Worm (Caenorhabditis elegans): Measurements from ENCODE around the gene F58D2.2.

Gene F58D2.2

ce11 chrIV:13180723-13181122, 8.8 kb upstream of the F58D2.2 start, which contains the start of gene F58D2.3:
Gene F58D2.3, minus strand, starts transcription at chrIV:13180823.
- TF ChIP-seq tab-1 (GFP tag; IDR thresholded peaks at IDR 0.05), result no peak

DNA sequence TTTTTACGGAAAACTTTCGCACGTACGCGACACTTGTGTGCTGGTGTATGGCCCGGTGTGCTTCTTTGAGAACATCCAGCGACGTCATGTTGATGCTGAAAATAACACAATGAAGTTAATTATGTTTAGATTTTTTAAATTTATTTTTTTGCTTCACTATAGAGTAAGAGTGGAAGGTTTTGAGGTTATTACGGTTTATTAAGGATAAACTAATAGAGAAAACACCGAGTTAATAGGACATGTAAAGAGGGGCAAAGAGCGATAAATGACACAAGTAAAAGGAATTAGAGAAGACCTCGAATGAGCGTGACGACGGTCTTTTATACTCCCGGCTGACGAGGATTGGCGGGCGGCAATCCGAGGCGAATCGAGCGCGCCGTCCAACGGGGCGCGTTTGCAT, 608 bp upstream of the F58D2.2 start, which contains the start of gene F58D2.4:
F58D2.4 (minus strand) TSS at position 101 of the 400 bp plus-strand sequence.
- TF ChIP-seq med-1 (GFP tag; optimal IDR thresholded peaks at IDR 0.05; ENCODE audit: insufficient read depth), result no peak
- TF ChIP-seq ztf-29 (GFP tag; IDR thresholded peaks at IDR 0.05), result no peak
- TF ChIP-seq cog-1 (tag; optimal IDR thresholded peaks at IDR 0.05), result no peak
- TF ChIP-seq ref-1 (GFP tag; conservative IDR thresholded peaks at IDR 0.05), result no peak
- TF ChIP-seq flt-1 (GFP tag; IDR thresholded peaks at IDR 0.05), result no peak
- TF ChIP-seq klf-2 (GFP tag; conservative IDR thresholded peaks at IDR 0.05), result no peak
- TF ChIP-seq T22C8.4 (GFP tag; IDR thresholded peaks at IDR 0.05), result no peak
- no peak for TF ChIP-seq ztf-23 (GFP tag; IDR thresholded peaks at IDR 0.05)
- no peak for TF ChIP-seq tab-1 (GFP tag; IDR thresholded peaks at IDR 0.05)

DNA sequence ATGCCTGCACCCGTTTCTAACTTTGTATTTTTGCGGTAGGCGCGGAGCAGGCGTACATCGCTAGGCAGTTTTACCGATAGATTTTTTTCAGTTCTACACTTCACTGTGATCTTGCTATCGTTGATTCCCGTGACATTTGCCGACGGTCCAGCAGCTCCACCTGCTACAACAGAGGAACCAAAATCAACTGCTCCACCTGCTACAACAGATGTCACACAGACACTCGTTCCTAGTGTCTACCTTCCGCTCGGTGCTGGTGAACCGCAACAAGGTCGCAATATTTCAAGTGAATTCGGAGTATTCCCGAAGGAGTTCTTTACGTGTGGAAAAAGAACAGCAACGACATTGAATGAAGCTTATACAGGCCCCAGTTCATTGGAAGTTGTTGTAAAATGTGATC, 508 bp downstream of the F58D2.2 start:
- no peak for TF ChIP-seq cog-1 (tag; optimal IDR thresholded peaks at IDR 0.05)
- TF ChIP-seq tab-1 (GFP tag; IDR thresholded peaks at IDR 0.05), result no peak
- no peak for TF ChIP-seq klf-2 (GFP tag; conservative IDR thresholded peaks at IDR 0.05)
- no peak for TF ChIP-seq ztf-29 (GFP tag; IDR thresholded peaks at IDR 0.05)
- no peak for TF ChIP-seq T22C8.4 (GFP tag; IDR thresholded peaks at IDR 0.05)
- TF ChIP-seq med-1 (GFP tag; optimal IDR thresholded peaks at IDR 0.05; ENCODE audit: insufficient read depth), result no peak
- TF ChIP-seq flt-1 (GFP tag; IDR thresholded peaks at IDR 0.05), result no peak
- TF ChIP-seq ztf-23 (GFP tag; IDR thresholded peaks at IDR 0.05), result no peak
- no peak for TF ChIP-seq ref-1 (GFP tag; conservative IDR thresholded peaks at IDR 0.05)

- TF ChIP-seq ztf-23 (GFP tag; IDR thresholded peaks at IDR 0.05) (no peak), klf-2 (GFP tag; conservative IDR thresholded peaks at IDR 0.05) (no peak), T22C8.4 (GFP tag; IDR thresholded peaks at IDR 0.05) (no peak), tab-1 (GFP tag; IDR thresholded peaks at IDR 0.05) (no peak)
Measured at ce11 chrIV:13193239-13193638, 3.7 kb downstream of the F58D2.2 start, which contains the start of gene F58D2.5. Gene F58D2.5, minus strand, starts transcription at chrIV:13193339.

DNA sequence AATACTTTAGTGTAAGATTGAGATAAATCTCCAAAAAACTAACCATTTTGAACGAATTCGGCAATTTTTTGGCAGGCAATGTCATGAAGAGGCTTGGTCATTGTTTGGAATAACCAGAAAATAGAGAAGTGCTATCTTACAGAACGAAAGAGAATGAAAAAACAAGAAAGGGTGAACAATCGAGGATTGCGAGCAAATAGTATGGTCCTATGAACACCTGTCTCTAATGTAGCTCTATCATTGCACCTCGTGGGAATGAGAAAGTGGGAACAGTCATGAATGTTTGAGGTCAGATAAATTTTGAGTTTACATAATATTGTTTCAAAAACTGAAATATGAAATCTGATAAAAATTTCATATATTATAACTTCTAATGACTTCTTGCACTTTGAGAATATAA, 7.7 kb downstream of the F58D2.2 start, which contains the start of gene C48D1.1:
C48D1.1 (minus strand) TSS at position 101 of the 400 bp plus-strand sequence.
- no peak for TF ChIP-seq klf-2 (GFP tag; conservative IDR thresholded peaks at IDR 0.05)
- TF ChIP-seq ztf-29 (GFP tag; IDR thresholded peaks at IDR 0.05), result no peak
- TF ChIP-seq tab-1 (GFP tag; IDR thresholded peaks at IDR 0.05), result no peak
- no peak for TF ChIP-seq cog-1 (tag; optimal IDR thresholded peaks at IDR 0.05)
- TF ChIP-seq med-1 (GFP tag; optimal IDR thresholded peaks at IDR 0.05; ENCODE audit: insufficient read depth), result no peak
- TF ChIP-seq T22C8.4 (GFP tag; IDR thresholded peaks at IDR 0.05), result no peak
- TF ChIP-seq ref-1 (GFP tag; conservative IDR thresholded peaks at IDR 0.05), result no peak
- no peak for TF ChIP-seq flt-1 (GFP tag; IDR thresholded peaks at IDR 0.05)
- no peak for TF ChIP-seq ztf-23 (GFP tag; IDR thresholded peaks at IDR 0.05)

DNA sequence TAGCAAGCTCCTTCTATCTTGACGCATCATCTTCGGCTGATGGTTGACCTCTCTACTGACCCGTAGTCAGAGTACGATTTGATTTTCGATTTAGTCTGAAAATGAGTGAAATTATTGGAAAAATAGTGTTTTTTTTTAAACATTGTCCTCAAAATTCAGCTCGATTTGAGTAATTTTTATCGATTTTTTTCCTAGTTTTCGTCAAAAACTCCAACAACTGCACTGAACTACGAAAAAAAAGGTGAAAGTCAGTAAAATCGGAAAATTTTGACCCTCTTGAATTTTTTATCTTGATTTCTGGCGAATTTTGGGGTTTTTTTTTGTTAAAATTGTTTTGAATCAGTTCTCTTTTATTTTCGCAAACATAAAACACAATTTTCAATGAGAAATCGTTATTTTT, 14.5 kb downstream of the F58D2.2 start, which contains the start of gene ced-3:
ced-3 (minus strand) TSS at position 101 of the 400 bp plus-strand sequence.
- TF ChIP-seq ref-1 (GFP tag; conservative IDR thresholded peaks at IDR 0.05) (no peak), cog-1 (tag; optimal IDR thresholded peaks at IDR 0.05) (no peak), klf-2 (GFP tag; conservative IDR thresholded peaks at IDR 0.05) (no peak), ztf-29 (GFP tag; IDR thresholded peaks at IDR 0.05) (no peak), T22C8.4 (GFP tag; IDR thresholded peaks at IDR 0.05) (no peak), flt-1 (GFP tag; IDR thresholded peaks at IDR 0.05) (no peak), tab-1 (GFP tag; IDR thresholded peaks at IDR 0.05) (no peak)

ce11 chrIV:13205891-13206290, 16.3 kb downstream of the F58D2.2 start:
- TF ChIP-seq ref-1 (GFP tag; conservative IDR thresholded peaks at IDR 0.05) (no peak), cog-1 (tag; optimal IDR thresholded peaks at IDR 0.05) (peak; percentile 21)

ce11 chrIV:13209566-13209965, 20.0 kb downstream of the F58D2.2 start, which contains the start of gene C48D1.9:
Gene C48D1.9, minus strand, starts transcription at chrIV:13209666.
- TF ChIP-seq flt-1 (GFP tag; IDR thresholded peaks at IDR 0.05) (no peak), ref-1 (GFP tag; conservative IDR thresholded peaks at IDR 0.05) (no peak), cog-1 (tag; optimal IDR thresholded peaks at IDR 0.05) (no peak), klf-2 (GFP tag; conservative IDR thresholded peaks at IDR 0.05) (no peak), ztf-23 (GFP tag; IDR thresholded peaks at IDR 0.05) (no peak), med-1 (GFP tag; optimal IDR thresholded peaks at IDR 0.05; ENCODE audit: insufficient read depth) (no peak), ztf-29 (GFP tag; IDR thresholded peaks at IDR 0.05) (no peak), tab-1 (GFP tag; IDR thresholded peaks at IDR 0.05) (no peak), T22C8.4 (GFP tag; IDR thresholded peaks at IDR 0.05) (no peak)

- TF ChIP-seq ztf-29 (GFP tag; IDR thresholded peaks at IDR 0.05) (no peak), ref-1 (GFP tag; conservative IDR thresholded peaks at IDR 0.05) (no peak), tab-1 (GFP tag; IDR thresholded peaks at IDR 0.05) (no peak), cog-1 (tag; optimal IDR thresholded peaks at IDR 0.05) (no peak)
Measured at ce11 chrIV:13214466-13214865, 24.9 kb downstream of the F58D2.2 start, which contains the start of gene cho-1. Gene cho-1, minus strand, starts transcription at chrIV:13214566.

ce11 chrIV:13220594-13220993, 31.0 kb downstream of the F58D2.2 start:
- TF ChIP-seq med-1 (GFP tag; optimal IDR thresholded peaks at IDR 0.05; ENCODE audit: insufficient read depth) (no peak), tab-1 (GFP tag; IDR thresholded peaks at IDR 0.05) (no peak), ref-1 (GFP tag; conservative IDR thresholded peaks at IDR 0.05) (no peak), ztf-23 (GFP tag; IDR thresholded peaks at IDR 0.05) (no peak), klf-2 (GFP tag; conservative IDR thresholded peaks at IDR 0.05) (no peak), cog-1 (tag; optimal IDR thresholded peaks at IDR 0.05) (no peak), flt-1 (GFP tag; IDR thresholded peaks at IDR 0.05) (no peak), T22C8.4 (GFP tag; IDR thresholded peaks at IDR 0.05) (no peak), ztf-29 (GFP tag; IDR thresholded peaks at IDR 0.05) (no peak)

DNA sequence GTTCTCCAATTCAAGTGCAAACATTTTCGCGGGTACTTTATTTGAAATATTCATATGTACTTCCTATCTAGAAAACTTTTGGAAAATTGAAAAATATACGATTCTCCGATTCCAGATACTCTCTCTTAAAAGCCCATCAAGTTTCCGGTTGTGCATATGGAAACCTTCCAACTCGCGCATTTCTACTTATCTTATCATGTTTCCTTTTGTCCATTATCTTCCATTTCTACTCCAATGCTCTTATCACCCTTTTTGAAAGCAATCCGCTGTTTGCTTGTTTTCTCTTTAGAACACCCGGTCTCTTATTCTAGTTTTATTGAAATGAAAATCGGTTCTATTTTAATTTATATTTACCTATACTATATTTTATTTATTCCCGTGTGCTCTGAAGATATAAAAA, 32.1 kb downstream of the F58D2.2 start, which contains the start of gene C48D1.5:
C48D1.5 (plus strand) TSS at position 301 of the 400 bp plus-strand sequence.
- no peak for TF ChIP-seq flt-1 (GFP tag; IDR thresholded peaks at IDR 0.05)
- TF ChIP-seq T22C8.4 (GFP tag; IDR thresholded peaks at IDR 0.05), result no peak
- no peak for TF ChIP-seq cog-1 (tag; optimal IDR thresholded peaks at IDR 0.05)
- TF ChIP-seq ztf-29 (GFP tag; IDR thresholded peaks at IDR 0.05), result no peak
- TF ChIP-seq ztf-23 (GFP tag; IDR thresholded peaks at IDR 0.05), result no peak
- TF ChIP-seq klf-2 (GFP tag; conservative IDR thresholded peaks at IDR 0.05), result no peak
- TF ChIP-seq med-1 (GFP tag; optimal IDR thresholded peaks at IDR 0.05; ENCODE audit: insufficient read depth), result no peak
- TF ChIP-seq ref-1 (GFP tag; conservative IDR thresholded peaks at IDR 0.05), result no peak
- TF ChIP-seq tab-1 (GFP tag; IDR thresholded peaks at IDR 0.05), result no peak
